Worm (Caenorhabditis elegans) whole organism, L4 larva: ENCODE measurements around the gene kin-24.

Experiments used
- F10B5.3 ChIP-seq: sonication (generic microtip); optimal IDR thresholded peaks from 2 replicates; lab custom pipeline; 2016; ENCODE audit warnings: mild to moderate bottlenecking, missing genetic modification characterization, missing compliant biosample characterization
- F26F4.8 ChIP-seq: fragments of 200-800 bp; sonication (Bioruptor generic); conservative IDR thresholded peaks from 2 replicates; pipeline ENCODE4 v1.3.6; 2022; ENCODE audit warnings: missing genetic modification characterization, missing compliant biosample characterization
- F44E2.7 ChIP-seq: fragments of 200-800 bp; sonication (Bioruptor generic); IDR thresholded peaks from 2 replicates; pipeline ENCODE4 v2.1.2; 2022; ENCODE audit warnings: missing genetic modification characterization, missing compliant biosample characterization
- F49E8.2 ChIP-seq: sonication (generic microtip); optimal IDR thresholded peaks from 2 replicates; lab custom pipeline; 2016; ENCODE audit warnings: missing compliant biosample characterization, mild to moderate bottlenecking, missing genetic modification characterization, borderline replicate concordance
- T26A8.4 ChIP-seq: fragments of 200-800 bp; sonication (Bioruptor generic); IDR thresholded peaks from 2 replicates; pipeline ENCODE4 v1.3.6; 2022; ENCODE audit warnings: missing genetic modification characterization, missing compliant biosample characterization
- Y105C5A.15 ChIP-seq: fragments of 200-800 bp; sonication (Bioruptor generic); IDR thresholded peaks from 2 replicates; pipeline ENCODE4 v1.3.6; 2022; ENCODE audit warnings: missing genetic modification characterization, missing compliant biosample characterization
- Y48G9A.11 ChIP-seq: fragments of 200-800 bp; sonication (Bioruptor generic); IDR thresholded peaks from 2 replicates; pipeline ENCODE4 v1.3.6; 2022; ENCODE audit warnings: missing genetic modification reagents, missing genetic modification characterization, missing compliant biosample characterization
- Y75B8A.6 ChIP-seq: fragments of 200-800 bp; sonication (Bioruptor generic); IDR thresholded peaks from 2 replicates; pipeline ENCODE4 v1.3.6; 2022; ENCODE audit warnings: missing genetic modification reagents, missing genetic modification characterization, missing compliant biosample characterization
- ZK337.2 ChIP-seq: fragments of 200-800 bp; sonication (Bioruptor generic); IDR thresholded peaks from 2 replicates; pipeline ENCODE4 v1.3.6; 2022; ENCODE audit warnings: missing genetic modification reagents, missing genetic modification characterization, missing compliant biosample characterization
- aly-2 ChIP-seq: sonication (generic microtip); optimal IDR thresholded peaks from 2 replicates; lab custom pipeline; 2018; ENCODE audit warnings: missing biosample characterization, missing genetic modification characterization
- ceh-82 ChIP-seq: sonication (generic microtip); optimal IDR thresholded peaks from 2 replicates; lab custom pipeline; 2017; ENCODE audit warnings: missing biosample characterization, missing genetic modification characterization
- daf-19 ChIP-seq: fragments of 200-800 bp; sonication (Bioruptor generic); conservative IDR thresholded peaks from 2 replicates; pipeline ENCODE4 v1.3.6; 2022; ENCODE audit warnings: missing genetic modification characterization, missing compliant biosample characterization
- daf-8 ChIP-seq: fragments of 200-800 bp; sonication (Bioruptor generic); IDR thresholded peaks from 2 replicates; pipeline ENCODE4 v1.3.6; 2022; ENCODE audit warnings: missing genetic modification characterization, missing compliant biosample characterization
- dmd-6 ChIP-seq: fragments of 200-800 bp; sonication (Bioruptor generic); IDR thresholded peaks from 2 replicates; pipeline ENCODE4 v1.3.6; 2022; ENCODE audit warnings: missing genetic modification reagents, missing genetic modification characterization, missing compliant biosample characterization
- dpl-1 ChIP-seq: fragments of 150-350 bp; optimal IDR thresholded peaks from 2 replicates; lab custom pipeline; 2014; ENCODE audit warnings: missing biosample characterization, missing genetic modification reagents, missing genetic modification characterization
- dve-1 ChIP-seq: sonication (generic microtip); optimal IDR thresholded peaks from 2 replicates; lab custom pipeline; 2017; ENCODE audit warnings: antibody characterized with exemption, mild to moderate bottlenecking, missing genetic modification characterization, missing compliant biosample characterization; ENCODE audit not compliant: insufficient read depth
- egl-43 ChIP-seq: fragments of 200-800 bp; sonication (Bioruptor generic); IDR thresholded peaks from 2 replicates; pipeline ENCODE4 v1.3.6; 2022; ENCODE audit warnings: missing genetic modification reagents, missing genetic modification characterization, missing compliant biosample characterization
- fkh-10 ChIP-seq: fragments of 150-350 bp; optimal IDR thresholded peaks from 2 replicates; lab custom pipeline; 2014; ENCODE audit warnings: missing biosample characterization, missing genetic modification reagents, missing genetic modification characterization
- fos-1 ChIP-seq: fragments of 150-350 bp; optimal IDR thresholded peaks from 2 replicates; lab custom pipeline; 2014; ENCODE audit warnings: missing biosample characterization, missing genetic modification characterization
- hlh-30 ChIP-seq: sonication (generic microtip); optimal IDR thresholded peaks from 2 replicates; lab custom pipeline; 2017; ENCODE audit warnings: antibody characterized with exemption, mild to moderate bottlenecking, missing genetic modification characterization, missing compliant biosample characterization; ENCODE audit not compliant: insufficient read depth
- lim-7 ChIP-seq: fragments of 200-800 bp; sonication (Bioruptor generic); IDR thresholded peaks from 2 replicates; pipeline ENCODE4 v1.3.6; 2022; ENCODE audit warnings: missing genetic modification characterization, missing compliant biosample characterization
- lin-1 ChIP-seq: fragments of 200-800 bp; sonication (Bioruptor generic); IDR thresholded peaks from 2 replicates; pipeline ENCODE4 v1.3.6; 2022; ENCODE audit warnings: missing genetic modification reagents, missing genetic modification characterization, missing compliant biosample characterization
- lin-15B ChIP-seq: fragments of 150-350 bp; sonication (generic microtip); optimal IDR thresholded peaks from 3 replicates; lab custom pipeline; 2014; ENCODE audit warnings: missing biosample characterization, missing genetic modification characterization
- lin-39 ChIP-seq: fragments of 150-350 bp; optimal IDR thresholded peaks from 2 replicates; lab custom pipeline; 2014; ENCODE audit warnings: missing biosample characterization, missing genetic modification reagents, missing genetic modification characterization
- lir-3 ChIP-seq: sonication (generic microtip); optimal IDR thresholded peaks from 2 replicates; lab custom pipeline; 2016; ENCODE audit warnings: mild to moderate bottlenecking, missing genetic modification characterization, missing compliant biosample characterization
- madf-5 ChIP-seq, 2 experiments: fragments of 200-800 bp; sonication (Bioruptor generic); IDR thresholded peaks; 2 replicates each; pipeline ENCODE4 v1.3.6; 2022; ENCODE audit warnings: missing compliant biosample characterization in 2 of 2, missing genetic modification characterization in 2 of 2
- madf-9 ChIP-seq: fragments of 200-800 bp; sonication (Bioruptor generic); conservative IDR thresholded peaks from 2 replicates; pipeline ENCODE4 v1.3.6; 2022; ENCODE audit warnings: missing genetic modification reagents, missing genetic modification characterization, missing compliant biosample characterization
- mdl-1 ChIP-seq, 2 experiments: fragments of 150-350 bp in 1 of 2; sonication (generic microtip) in 1 of 2; optimal IDR thresholded peaks; 2 replicates each; lab custom pipeline; 2014 to 2017; ENCODE audit warnings: missing biosample characterization in 2 of 2, missing genetic modification characterization in 2 of 2
- mdt-29 ChIP-seq: fragments of 200-800 bp; sonication (Bioruptor generic); IDR thresholded peaks from 2 replicates; pipeline ENCODE4 v1.3.6; 2022; ENCODE audit warnings: missing genetic modification reagents, missing genetic modification characterization, missing compliant biosample characterization
- mep-1 ChIP-seq: fragments of 150-350 bp; sonication (generic microtip); optimal IDR thresholded peaks from 3 replicates; lab custom pipeline; 2014; ENCODE audit warnings: missing biosample characterization, missing genetic modification characterization
- mes-2 ChIP-seq: sonication (generic microtip); optimal IDR thresholded peaks from 2 replicates; lab custom pipeline; 2016; ENCODE audit warnings: missing genotype, mild to moderate bottlenecking, missing genetic modification characterization, missing compliant biosample characterization; ENCODE audit not compliant: poor library complexity, severe bottlenecking
- nhr-41 ChIP-seq: fragments of 200-800 bp; sonication (Bioruptor generic); IDR thresholded peaks from 2 replicates; pipeline ENCODE4 v1.3.6; 2022; ENCODE audit warnings: missing genetic modification reagents, missing genetic modification characterization, missing compliant biosample characterization
- nhr-77 ChIP-seq: fragments of 150-350 bp; optimal IDR thresholded peaks from 2 replicates; lab custom pipeline; 2014; ENCODE audit warnings: missing biosample characterization, missing genetic modification characterization
- pqm-1 ChIP-seq: sonication (generic microtip); optimal IDR thresholded peaks from 2 replicates; lab custom pipeline; 2017; ENCODE audit warnings: missing biosample characterization, missing genetic modification characterization
- saeg-2 ChIP-seq: fragments of 200-800 bp; sonication (Bioruptor generic); IDR thresholded peaks from 2 replicates; pipeline ENCODE4 v1.3.6; 2022; ENCODE audit warnings: missing genetic modification reagents, missing genetic modification characterization, missing compliant biosample characterization
- set-16 ChIP-seq: fragments of 200-800 bp; sonication (Bioruptor generic); IDR thresholded peaks from 2 replicates; pipeline ENCODE4 v1.3.6; 2022; ENCODE audit warnings: missing genetic modification reagents, missing genetic modification characterization, missing compliant biosample characterization
- snpc-4 ChIP-seq: fragments of 150-350 bp; optimal IDR thresholded peaks from 2 replicates; lab custom pipeline; 2014; ENCODE audit warnings: missing biosample characterization, missing genetic modification characterization
- spr-3 ChIP-seq: fragments of 200-800 bp; sonication (Bioruptor generic); optimal IDR thresholded peaks from 2 replicates; lab custom pipeline; 2018; ENCODE audit warnings: mild to moderate bottlenecking, missing genetic modification characterization, missing compliant biosample characterization
- tra-1 ChIP-seq: fragments of 200-800 bp; sonication (Bioruptor generic); IDR thresholded peaks from 2 replicates; pipeline ENCODE4 v1.3.6; 2022; ENCODE audit warnings: missing genetic modification reagents, missing genetic modification characterization, missing compliant biosample characterization
- unc-130 ChIP-seq: sonication (generic microtip); optimal IDR thresholded peaks from 2 replicates; lab custom pipeline; 2016; ENCODE audit warnings: missing genetic modification reagents, missing genetic modification characterization, missing compliant biosample characterization
- unc-62 ChIP-seq, 3 experiments: fragments of 150-350 bp in 1 of 3; sonication (generic microtip); optimal IDR thresholded peaks in 2 of 3; peaks in 1 of 3; 1 replicate in 1 of 3; 2 replicates in 2 of 3; lab custom pipeline; 2014 to 2017; ENCODE audit warnings: missing biosample characterization in 3 of 3, missing genetic modification characterization in 3 of 3, missing genetic modification reagents in 3 of 3, missing genotype in 1 of 3
- zag-1 ChIP-seq: fragments of 150-350 bp; optimal IDR thresholded peaks from 2 replicates; lab custom pipeline; 2014; ENCODE audit warnings: missing biosample characterization, missing genetic modification characterization
- zfp-2 ChIP-seq: sonication (generic microtip); optimal IDR thresholded peaks from 2 replicates; lab custom pipeline; 2016; ENCODE audit warnings: mild to moderate bottlenecking, missing genetic modification characterization, missing compliant biosample characterization
- zfp-3 ChIP-seq: fragments of 200-800 bp; sonication (Bioruptor generic); conservative IDR thresholded peaks from 2 replicates; pipeline ENCODE4 v1.3.6; 2022; ENCODE audit warnings: missing genetic modification reagents, missing genetic modification characterization, missing compliant biosample characterization
- zip-2 ChIP-seq: fragments of 150-350 bp; optimal IDR thresholded peaks from 2 replicates; lab custom pipeline; 2014; ENCODE audit warnings: missing biosample characterization, missing genetic modification characterization

kin-24 gene

DNA sequence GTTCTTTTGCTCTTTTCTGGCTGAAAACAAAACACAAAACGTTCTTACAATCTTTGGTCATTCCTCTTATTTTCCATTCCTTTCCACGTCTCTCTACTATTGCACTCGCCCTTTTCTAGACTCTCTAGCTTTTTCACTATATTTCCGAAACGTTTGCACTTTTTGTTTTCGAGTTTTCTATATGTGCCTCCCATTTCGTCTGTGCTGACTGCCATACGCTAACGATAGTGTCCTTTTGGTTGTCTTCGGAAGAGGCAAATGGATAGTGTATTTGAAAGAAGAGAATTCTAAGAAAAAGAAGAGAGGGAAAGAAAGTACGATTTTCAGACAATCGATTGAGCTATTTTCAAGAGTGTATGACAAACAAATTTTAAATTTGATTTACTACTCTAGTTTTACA is 31.9 kb upstream of the kin-24 start (continued):
- TF ChIP-seq egl-43 (GFP tag; lab: Robert Waterston, UW) (no peak), zfp-3 (no peak), spr-3 (GFP tag; lab: Kevin White, UChicago) (no peak), zfp-2 (no peak), dpl-1 (GFP tag; lab: Kevin White, UChicago) (no peak), lim-7 (GFP tag; lab: Robert Waterston, UW) (no peak), dmd-6 (GFP tag; lab: Robert Waterston, UW) (peak; percentile 46; the same call in 1 of the 2 replicates), lir-3 (tag; lab: Kevin White, UChicago) (no peak), Y105C5A.15 (GFP tag; lab: Robert Waterston, UW) (no peak), ceh-82 (tag; lab: Kevin White, UChicago) (no peak), mdt-29 (GFP tag; lab: Robert Waterston, UW) (no peak), nhr-41 (GFP tag; lab: Robert Waterston, UW) (no peak), fos-1 (tag; lab: Kevin White, UChicago) (no peak), mep-1 (peak; percentile 30)

DNA sequence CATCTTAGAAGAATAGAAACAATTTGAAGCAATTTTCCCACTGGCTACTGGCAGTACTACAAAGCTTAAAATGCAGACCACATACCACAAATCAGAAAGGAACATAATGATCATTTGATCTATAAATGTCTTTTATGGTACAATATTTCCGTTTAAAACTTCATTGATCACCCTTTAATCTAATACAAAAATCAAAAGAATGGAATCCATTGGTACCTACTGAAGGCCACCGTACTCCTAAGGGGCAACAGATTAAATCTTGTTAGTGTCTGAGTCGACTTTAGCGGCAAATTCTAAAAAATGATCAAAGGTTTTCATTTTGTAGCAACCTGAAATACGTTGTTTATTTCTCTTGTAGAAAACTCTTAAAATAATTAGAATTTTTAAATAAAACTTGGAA is 31.3 kb upstream of the kin-24 start:
- TF ChIP-seq mdl-1 (tag; optimal IDR thresholded peaks at IDR 0.05; lab: Kevin White, UChicago) = no peak
- no peak for TF ChIP-seq mdt-29 (GFP tag; lab: Robert Waterston, UW)
- no peak for TF ChIP-seq lin-15B
- no peak for TF ChIP-seq hlh-30
- TF ChIP-seq fkh-10 (GFP tag; lab: Kevin White, UChicago) = no peak
- no peak for TF ChIP-seq lin-1 (GFP tag; lab: Robert Waterston, UW)
- TF ChIP-seq zag-1 (tag; lab: Kevin White, UChicago) = no peak
- no peak for TF ChIP-seq egl-43 (GFP tag; lab: Robert Waterston, UW)
- no peak for TF ChIP-seq madf-9 (GFP tag; lab: Robert Waterston, UW)
- TF ChIP-seq Y48G9A.11 = no peak
- TF ChIP-seq Y105C5A.15 (GFP tag; lab: Robert Waterston, UW) = no peak
- TF ChIP-seq saeg-2 (GFP tag; lab: Robert Waterston, UW) = no peak
- no peak for TF ChIP-seq tra-1 (GFP tag; lab: Robert Waterston, UW)
- TF ChIP-seq mep-1 = no peak
- TF ChIP-seq Y75B8A.6 (GFP tag; lab: Robert Waterston, UW) = no peak
- no peak for TF ChIP-seq daf-8

DNA sequence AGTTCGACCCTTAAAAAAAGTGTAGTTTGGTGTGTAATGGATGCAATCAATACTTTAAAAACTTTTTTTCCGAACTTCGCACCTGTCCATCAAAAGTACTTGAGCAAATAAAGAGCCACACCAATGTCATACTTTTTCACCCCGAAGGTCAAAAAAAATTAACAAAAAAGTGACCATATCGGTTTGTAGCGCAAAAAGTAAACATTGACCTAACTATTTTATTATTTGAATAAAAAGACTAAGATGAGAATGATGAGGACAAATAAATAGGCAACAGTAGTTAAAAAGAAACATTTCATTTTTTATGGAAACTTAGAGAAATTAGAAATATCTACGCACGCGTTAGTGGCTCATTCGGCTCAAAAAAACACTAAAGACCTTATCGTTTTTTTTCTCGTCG is 28.5 kb upstream of the kin-24 start:
- TF ChIP-seq tra-1 (GFP tag; lab: Robert Waterston, UW) (no peak), Y105C5A.15 (GFP tag; lab: Robert Waterston, UW) (no peak), ZK337.2 (GFP tag; lab: Robert Waterston, UW) (no peak), aly-2 (no peak)

DNA sequence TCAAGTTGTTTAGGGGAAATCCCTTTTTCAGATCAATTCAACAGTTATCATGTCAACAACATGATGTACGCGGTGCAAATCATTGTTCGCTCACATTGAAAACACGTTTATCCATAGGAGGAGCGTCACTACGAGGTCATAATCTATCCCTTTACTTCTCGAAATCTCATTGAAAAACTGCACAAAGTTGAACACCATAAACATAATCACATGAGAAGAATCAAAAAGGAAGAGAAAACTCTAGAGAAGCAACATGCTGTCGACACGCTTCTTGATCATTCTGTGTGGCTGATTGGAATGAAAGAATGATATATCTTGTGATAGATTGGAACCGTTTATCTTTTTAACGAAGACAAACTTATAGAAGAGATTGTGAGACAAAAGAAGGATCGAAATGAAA is 27.0 kb upstream of the kin-24 start:
- TF ChIP-seq mes-2 (tag; lab: Kevin White, UChicago) = peak; percentile 41
- no peak for TF ChIP-seq F26F4.8 (GFP tag; lab: Robert Waterston, UW)
- no peak for TF ChIP-seq zag-1 (tag; lab: Kevin White, UChicago)
- no peak for TF ChIP-seq Y75B8A.6 (GFP tag; lab: Robert Waterston, UW)
- no peak for TF ChIP-seq daf-19 (GFP tag; lab: Robert Waterston, UW)
- TF ChIP-seq set-16 (GFP tag; lab: Robert Waterston, UW) = no peak
- TF ChIP-seq dpl-1 (GFP tag; lab: Kevin White, UChicago) = peak; percentile 49
- TF ChIP-seq pqm-1 = no peak
- no peak for TF ChIP-seq F10B5.3 (tag; lab: Kevin White, UChicago)
- no peak for TF ChIP-seq lin-39 (tag; lab: Kevin White, UChicago)
- peak; percentile 6 for TF ChIP-seq dve-1 (tag; lab: Kevin White, UChicago)
- TF ChIP-seq T26A8.4 (GFP tag; lab: Robert Waterston, UW) = no peak
- TF ChIP-seq unc-130 (GFP tag; lab: Kevin White, UChicago) = no peak
- no peak for TF ChIP-seq zip-2
- no peak for TF ChIP-seq Y105C5A.15 (GFP tag; lab: Robert Waterston, UW)
- TF ChIP-seq fkh-10 (GFP tag; lab: Kevin White, UChicago) = no peak
- no peak for TF ChIP-seq saeg-2 (GFP tag; lab: Robert Waterston, UW)
- TF ChIP-seq F44E2.7 = no peak
- TF ChIP-seq nhr-77 (tag; lab: Kevin White, UChicago) = peak; percentile 12
- peak in 1 of 2 experiments; percentile 98 for TF ChIP-seq unc-62 (GFP tag; optimal IDR thresholded peaks at IDR 0.05 in 1 of 2; lab: Kevin White, UChicago)
- no peak for TF ChIP-seq unc-62 (tag; optimal IDR thresholded peaks at IDR 0.05; lab: Kevin White, UChicago)
- TF ChIP-seq tra-1 (GFP tag; lab: Robert Waterston, UW) = peak; percentile 24; the same call in 1 of the 2 replicates
- no peak for TF ChIP-seq F49E8.2
- peak; percentile 93 for TF ChIP-seq hlh-30
- TF ChIP-seq madf-5 (GFP tag; IDR thresholded peaks at IDR 0.05; lab: Robert Waterston, UW) = no peak
- no peak for TF ChIP-seq snpc-4 (tag; lab: Kevin White, UChicago)
